Worm (Caenorhabditis elegans) whole organism, late embryonic: ENCODE results near the gene C11H1.5.

Experiments used
- C08G9.2 ChIP-seq: sonication (generic microtip); optimal IDR thresholded peaks from 2 replicates; lab custom pipeline; 2016; ENCODE audit warnings: mild to moderate bottlenecking, missing genetic modification characterization, moderate library complexity, missing compliant biosample characterization
- C38D4.7 ChIP-seq: fragments of 200-800 bp; sonication (Bioruptor generic); optimal IDR thresholded peaks from 2 replicates; lab custom pipeline; 2018; ENCODE audit warnings: mild to moderate bottlenecking, missing genetic modification characterization, moderate library complexity, missing compliant biosample characterization
- F13H6.1 ChIP-seq: sonication (generic microtip); optimal IDR thresholded peaks from 2 replicates; lab custom pipeline; 2016; ENCODE audit warnings: missing genetic modification characterization, missing compliant biosample characterization
- K02D7.2 ChIP-seq: sonication (generic microtip); optimal IDR thresholded peaks from 2 replicates; lab custom pipeline; 2017; ENCODE audit warnings: mild to moderate bottlenecking, missing genetic modification characterization, missing compliant biosample characterization
- K09A11.1 ChIP-seq: sonication (generic microtip); optimal IDR thresholded peaks from 2 replicates; lab custom pipeline; 2017; ENCODE audit warnings: antibody characterized with exemption, mild to moderate bottlenecking, missing genetic modification characterization, missing compliant biosample characterization; ENCODE audit not compliant: insufficient read depth
- ahr-1 ChIP-seq: sonication (generic microtip); optimal IDR thresholded peaks from 2 replicates; lab custom pipeline; 2016; ENCODE audit warnings: missing genetic modification characterization, missing compliant biosample characterization
- ama-1 ChIP-seq: fragments of 150-350 bp; optimal IDR thresholded peaks from 2 replicates; lab custom pipeline; 2014
- ceh-14 ChIP-seq: sonication (generic microtip); optimal IDR thresholded peaks from 2 replicates; lab custom pipeline; 2016; ENCODE audit warnings: missing genotype, missing genetic modification characterization, missing compliant biosample characterization
- ceh-18 ChIP-seq: sonication (generic microtip); optimal IDR thresholded peaks from 2 replicates; lab custom pipeline; 2016; ENCODE audit warnings: missing genetic modification characterization, missing compliant biosample characterization
- ceh-19 ChIP-seq: fragments of 200-800 bp; sonication (Bioruptor generic); optimal IDR thresholded peaks from 2 replicates; lab custom pipeline; 2018; ENCODE audit warnings: mild to moderate bottlenecking, missing genetic modification characterization, missing compliant biosample characterization
- ceh-2 ChIP-seq: sonication (generic microtip); optimal IDR thresholded peaks from 2 replicates; lab custom pipeline; 2016; ENCODE audit warnings: missing genotype, missing genetic modification characterization, missing compliant biosample characterization
- ceh-22 ChIP-seq: sonication (generic microtip); optimal IDR thresholded peaks from 2 replicates; lab custom pipeline; 2017; ENCODE audit warnings: missing biosample characterization, missing genetic modification characterization
- ceh-30 ChIP-seq: fragments of 150-350 bp; optimal IDR thresholded peaks from 2 replicates; lab custom pipeline; 2014; ENCODE audit warnings: missing biosample characterization, missing genetic modification characterization
- ceh-31 ChIP-seq: sonication (generic microtip); optimal IDR thresholded peaks from 2 replicates; lab custom pipeline; 2016; ENCODE audit warnings: missing genetic modification characterization, missing compliant biosample characterization
- ceh-34 ChIP-seq: sonication (generic microtip); optimal IDR thresholded peaks from 2 replicates; lab custom pipeline; 2016; ENCODE audit warnings: mild to moderate bottlenecking, missing genetic modification characterization, missing compliant biosample characterization
- ceh-48 ChIP-seq: sonication (generic microtip); optimal IDR thresholded peaks from 2 replicates; lab custom pipeline; 2016; ENCODE audit warnings: missing genetic modification characterization, inconsistent platforms, missing compliant biosample characterization
- ceh-9 ChIP-seq: sonication (generic microtip); optimal IDR thresholded peaks from 2 replicates; lab custom pipeline; 2016; ENCODE audit warnings: mild to moderate bottlenecking, missing genetic modification characterization, inconsistent platforms, missing compliant biosample characterization
- che-1 ChIP-seq: sonication (generic microtip); optimal IDR thresholded peaks from 2 replicates; lab custom pipeline; 2016; ENCODE audit warnings: mild to moderate bottlenecking, missing genetic modification characterization, missing compliant biosample characterization
- dve-1 ChIP-seq: sonication (generic microtip); optimal IDR thresholded peaks from 2 replicates; lab custom pipeline; 2017; ENCODE audit warnings: antibody characterized with exemption, mild to moderate bottlenecking, missing genetic modification characterization, missing compliant biosample characterization
- elt-2 ChIP-seq: sonication (generic microtip); optimal IDR thresholded peaks from 2 replicates; lab custom pipeline; 2016; ENCODE audit warnings: missing genetic modification reagents, missing genetic modification characterization, missing compliant biosample characterization
- ets-4 ChIP-seq: sonication (generic microtip); optimal IDR thresholded peaks from 2 replicates; lab custom pipeline; 2016; ENCODE audit warnings: missing genetic modification characterization, missing compliant biosample characterization
- fkh-10 ChIP-seq: fragments of 150-350 bp; optimal IDR thresholded peaks from 2 replicates; lab custom pipeline; 2014; ENCODE audit warnings: missing biosample characterization, missing genetic modification reagents, missing genetic modification characterization
- fkh-6 ChIP-seq: sonication (generic microtip); optimal IDR thresholded peaks from 2 replicates; lab custom pipeline; 2016; ENCODE audit warnings: missing genetic modification characterization, missing compliant biosample characterization
- gmeb-2 ChIP-seq: sonication (generic microtip); optimal IDR thresholded peaks from 2 replicates; lab custom pipeline; 2016; ENCODE audit warnings: missing genetic modification characterization, inconsistent platforms, missing compliant biosample characterization
- hlh-13 ChIP-seq: fragments of 200-800 bp; sonication (Bioruptor generic); optimal IDR thresholded peaks from 2 replicates; lab custom pipeline; 2018; ENCODE audit warnings: mild to moderate bottlenecking, missing genetic modification characterization, missing compliant biosample characterization
- hlh-15 ChIP-seq: sonication (generic microtip); optimal IDR thresholded peaks from 2 replicates; lab custom pipeline; 2016; ENCODE audit warnings: missing genetic modification characterization, missing compliant biosample characterization
- hlh-30 ChIP-seq: sonication (generic microtip); optimal IDR thresholded peaks from 2 replicates; lab custom pipeline; 2017; ENCODE audit warnings: antibody characterized with exemption, missing genetic modification characterization, missing compliant biosample characterization; ENCODE audit not compliant: insufficient read depth
- hlh-6 ChIP-seq: sonication (generic microtip); optimal IDR thresholded peaks from 2 replicates; lab custom pipeline; 2016; ENCODE audit warnings: missing genotype, missing genetic modification characterization, missing compliant biosample characterization
- hlh-8 ChIP-seq: sonication (generic microtip); optimal IDR thresholded peaks from 2 replicates; lab custom pipeline; 2016; ENCODE audit warnings: missing genotype, missing genetic modification characterization, missing compliant biosample characterization
- lim-6 ChIP-seq: sonication (generic microtip); optimal IDR thresholded peaks from 2 replicates; lab custom pipeline; 2016; ENCODE audit warnings: missing genetic modification characterization, missing compliant biosample characterization
- nfya-1 ChIP-seq: sonication (generic microtip); optimal IDR thresholded peaks from 2 replicates; lab custom pipeline; 2017; ENCODE audit warnings: missing genetic modification characterization, mild to moderate bottlenecking, missing compliant biosample characterization, antibody characterized with exemption, moderate library complexity
- npax-4 ChIP-seq: sonication (generic microtip); optimal IDR thresholded peaks from 2 replicates; lab custom pipeline; 2016; ENCODE audit warnings: missing genetic modification characterization, missing compliant biosample characterization
- odd-2 ChIP-seq: sonication (generic microtip); optimal IDR thresholded peaks from 2 replicates; lab custom pipeline; 2017; ENCODE audit warnings: antibody characterized with exemption, mild to moderate bottlenecking, missing genetic modification characterization, missing compliant biosample characterization
- pag-3 ChIP-seq: sonication (generic microtip); optimal IDR thresholded peaks from 2 replicates; lab custom pipeline; 2016; ENCODE audit warnings: missing compliant biosample characterization, missing genetic modification characterization, borderline replicate concordance
- pax-1 ChIP-seq: fragments of 150-350 bp; optimal IDR thresholded peaks from 2 replicates; lab custom pipeline; 2014; ENCODE audit warnings: missing biosample characterization, missing genetic modification characterization
- pha-2 ChIP-seq: sonication (generic microtip); optimal IDR thresholded peaks from 2 replicates; lab custom pipeline; 2017; ENCODE audit warnings: mild to moderate bottlenecking, missing genetic modification characterization, missing compliant biosample characterization
- pros-1 ChIP-seq: fragments of 150-350 bp; optimal IDR thresholded peaks from 2 replicates; lab custom pipeline; 2014; ENCODE audit warnings: missing biosample characterization, missing genetic modification reagents, missing genetic modification characterization
- ref-2 ChIP-seq: sonication (generic microtip); optimal IDR thresholded peaks from 2 replicates; lab custom pipeline; 2016; ENCODE audit warnings: missing genetic modification characterization, missing compliant biosample characterization
- sdc-2 ChIP-seq: sonication (generic microtip); optimal IDR thresholded peaks from 2 replicates; lab custom pipeline; 2016; ENCODE audit warnings: missing genotype, missing genetic modification characterization, missing compliant biosample characterization
- tbx-2 ChIP-seq: sonication (generic microtip); optimal IDR thresholded peaks from 2 replicates; lab custom pipeline; 2016; ENCODE audit warnings: missing genetic modification characterization, missing compliant biosample characterization
- tbx-7 ChIP-seq: sonication (generic microtip); optimal IDR thresholded peaks from 2 replicates; lab custom pipeline; 2016; ENCODE audit warnings: missing genotype, missing genetic modification characterization, missing compliant biosample characterization
- unc-42 ChIP-seq: sonication (generic microtip); optimal IDR thresholded peaks from 2 replicates; lab custom pipeline; 2016; ENCODE audit warnings: missing genotype, missing genetic modification characterization, missing compliant biosample characterization
- unc-55 ChIP-seq: sonication (generic microtip); optimal IDR thresholded peaks from 2 replicates; lab custom pipeline; 2017; ENCODE audit warnings: missing biosample characterization, missing genetic modification reagents, missing genetic modification characterization
- unc-86 ChIP-seq: sonication (generic microtip); optimal IDR thresholded peaks from 2 replicates; lab custom pipeline; 2016; ENCODE audit warnings: missing genetic modification characterization, missing compliant biosample characterization
- zip-5 ChIP-seq: sonication (generic microtip); optimal IDR thresholded peaks from 2 replicates; lab custom pipeline; 2016; ENCODE audit warnings: missing genetic modification characterization, missing compliant biosample characterization
- ztf-16 ChIP-seq: sonication (generic microtip); optimal IDR thresholded peaks from 2 replicates; lab custom pipeline; 2017; ENCODE audit warnings: missing genetic modification characterization, missing compliant biosample characterization

Gene C11H1.5

DNA sequence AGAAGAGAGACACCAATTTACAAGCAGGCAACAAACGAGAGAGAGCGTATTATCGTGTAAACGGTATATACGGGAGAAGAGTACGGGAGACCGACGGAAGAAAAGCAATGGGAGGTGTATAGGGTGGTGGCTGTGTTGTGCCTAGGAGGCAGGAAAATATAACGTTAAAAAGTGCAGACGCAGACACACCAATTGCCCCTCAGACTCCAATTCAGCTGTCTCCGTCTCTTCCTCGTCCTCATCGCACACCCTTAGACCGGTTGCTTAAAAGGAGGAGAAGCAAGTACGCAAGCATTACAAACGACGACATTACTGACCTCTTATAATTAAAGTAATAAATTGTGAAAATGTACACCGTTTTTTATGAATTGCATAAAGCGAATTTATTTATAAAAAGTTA lies 9.4 kb upstream of the C11H1.5 start:
- no peak for TF ChIP-seq gmeb-2 (tag; lab: Kevin White, UChicago)
- peak; percentile 57 for TF ChIP-seq pha-2
- TF ChIP-seq ets-4: peak; percentile 32
- peak; percentile 31 for TF ChIP-seq elt-2 (tag; lab: Kevin White, UChicago)
- peak; percentile 47 for TF ChIP-seq dve-1 (tag; lab: Kevin White, UChicago)
- TF ChIP-seq hlh-13 (GFP tag; lab: Kevin White, UChicago): no peak
- TF ChIP-seq K09A11.1 (tag; lab: Kevin White, UChicago): no peak
- TF ChIP-seq ceh-34 (tag; lab: Kevin White, UChicago): peak; percentile 64
- TF ChIP-seq F13H6.1 (tag; lab: Kevin White, UChicago): peak; percentile 48
- peak; percentile 86 for TF ChIP-seq nfya-1 (tag; lab: Kevin White, UChicago)
- peak; percentile 67 for TF ChIP-seq ceh-18 (tag; lab: Kevin White, UChicago)
- TF ChIP-seq che-1 (tag; lab: Kevin White, UChicago): peak; percentile 7
- TF ChIP-seq pros-1: peak; percentile 92
- peak; percentile 84 for TF ChIP-seq ref-2 (tag; lab: Kevin White, UChicago)
- peak; percentile 63 for TF ChIP-seq ceh-2
- peak; percentile 24 for TF ChIP-seq ceh-30
- peak; percentile 73 for TF ChIP-seq tbx-2 (tag; lab: Kevin White, UChicago)
- TF ChIP-seq C38D4.7 (GFP tag; lab: Kevin White, UChicago): peak; percentile 9
- no peak for TF ChIP-seq ceh-14 (tag; lab: Kevin White, UChicago)
- no peak for TF ChIP-seq pag-3 (tag; lab: Kevin White, UChicago)
- TF ChIP-seq pax-1 (tag; lab: Kevin White, UChicago): peak; percentile 39
- peak; percentile 21 for TF ChIP-seq hlh-30 (tag; lab: Kevin White, UChicago)
- TF ChIP-seq ztf-16 (tag; lab: Kevin White, UChicago): peak; percentile 40
- peak; percentile 46 for TF ChIP-seq ceh-22 (tag; lab: Kevin White, UChicago)
- peak; percentile 5 for TF ChIP-seq ahr-1 (tag; lab: Kevin White, UChicago)
- peak; percentile 60 for TF ChIP-seq ceh-19 (GFP tag; lab: Kevin White, UChicago)
- TF ChIP-seq sdc-2 (tag; lab: Kevin White, UChicago): peak; percentile 70
- TF ChIP-seq unc-42 (tag; lab: Kevin White, UChicago): peak; percentile 69
- peak; percentile 55 for TF ChIP-seq unc-55 (GFP tag; lab: Kevin White, UChicago)
- no peak for TF ChIP-seq zip-5 (tag; lab: Kevin White, UChicago)
- TF ChIP-seq C08G9.2: no peak
- no peak for TF ChIP-seq odd-2 (tag; lab: Kevin White, UChicago)
- TF ChIP-seq ceh-31 (tag; lab: Kevin White, UChicago): peak; percentile 87
- TF ChIP-seq, all 69 proteins: peak for 25

- no peak for TF ChIP-seq ama-1 (lab: Kevin White, UChicago)
- no peak for TF ChIP-seq ztf-16 (tag; lab: Kevin White, UChicago)
- TF ChIP-seq npax-4 (tag; lab: Kevin White, UChicago): no peak
- TF ChIP-seq ref-2 (tag; lab: Kevin White, UChicago): no peak
- no peak for TF ChIP-seq unc-86 (tag; lab: Kevin White, UChicago)
- TF ChIP-seq ceh-34 (tag; lab: Kevin White, UChicago): no peak
- TF ChIP-seq dve-1 (tag; lab: Kevin White, UChicago): no peak
- no peak for TF ChIP-seq hlh-8 (tag; lab: Kevin White, UChicago)
- TF ChIP-seq, all 69 proteins: peak for 0
These were observed 8.6 kb upstream of the C11H1.5 start, which contains the start of gene mgrn-1 for ce11 chrX:14311583-14311982. Gene mgrn-1, minus strand, starts transcription at chrX:14311683.

DNA sequence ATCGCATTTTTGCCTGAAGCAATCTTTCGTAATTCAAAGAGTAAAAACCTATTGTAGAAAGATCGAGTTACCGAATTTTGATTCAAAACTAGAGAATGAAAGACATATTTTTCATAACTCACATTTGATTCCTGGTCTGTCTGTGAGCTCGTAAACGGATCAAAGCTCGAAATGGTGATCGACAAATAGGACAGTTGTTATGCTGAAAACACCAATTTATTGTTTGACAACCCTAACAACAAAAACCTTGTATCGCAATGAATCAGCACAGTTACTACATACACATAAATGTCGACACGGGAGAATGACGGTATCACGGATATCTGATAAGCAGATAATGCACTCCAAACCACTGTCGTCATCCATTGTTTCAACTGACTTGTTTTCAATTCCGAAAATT lies 6.7 kb upstream of the C11H1.5 start:
- TF ChIP-seq pag-3 (tag; lab: Kevin White, UChicago) (no peak), lim-6 (tag; lab: Kevin White, UChicago) (no peak), fkh-6 (tag; lab: Kevin White, UChicago) (no peak), hlh-6 (tag; lab: Kevin White, UChicago) (no peak), zip-5 (tag; lab: Kevin White, UChicago) (no peak), sdc-2 (tag; lab: Kevin White, UChicago) (no peak), ceh-9 (tag; lab: Kevin White, UChicago) (no peak), gmeb-2 (tag; lab: Kevin White, UChicago) (no peak), unc-86 (tag; lab: Kevin White, UChicago) (no peak), K02D7.2 (tag; lab: Kevin White, UChicago) (no peak), fkh-10 (no peak), ceh-18 (tag; lab: Kevin White, UChicago) (no peak), ahr-1 (tag; lab: Kevin White, UChicago) (no peak), hlh-8 (tag; lab: Kevin White, UChicago) (no peak), ceh-48 (tag; lab: Kevin White, UChicago) (no peak), dve-1 (tag; lab: Kevin White, UChicago) (no peak), tbx-7 (tag; lab: Kevin White, UChicago) (no peak), pros-1 (no peak), hlh-15 (tag; lab: Kevin White, UChicago) (no peak), ceh-31 (tag; lab: Kevin White, UChicago) (no peak)
